Worm (Caenorhabditis elegans) whole organism, L2 larva: ENCODE measurements around the gene stdh-1.

Experiments used
- C34F6.9 ChIP-seq: fragments of 150-350 bp; optimal IDR thresholded peaks from 2 replicates; lab custom pipeline; 2014; ENCODE audit warnings: missing biosample characterization, missing genetic modification characterization
- F13H6.1 ChIP-seq: sonication (generic microtip); optimal IDR thresholded peaks from 2 replicates; lab custom pipeline; 2016; ENCODE audit warnings: missing genetic modification characterization, missing compliant biosample characterization
- ZK546.5 ChIP-seq: sonication (generic microtip); optimal IDR thresholded peaks from 2 replicates; lab custom pipeline; 2017; ENCODE audit warnings: missing biosample characterization, missing genetic modification characterization
- aly-2 ChIP-seq: fragments of 150-350 bp; optimal IDR thresholded peaks from 2 replicates; lab custom pipeline; 2014; ENCODE audit warnings: missing biosample characterization, missing genetic modification characterization
- ama-1 ChIP-seq: fragments of 150-350 bp; optimal IDR thresholded peaks from 2 replicates; lab custom pipeline; 2018; ENCODE audit warnings: inconsistent platforms
- blmp-1 ChIP-seq: sonication (generic microtip); optimal IDR thresholded peaks from 2 replicates; lab custom pipeline; 2017; ENCODE audit warnings: missing genetic modification characterization, mild to moderate bottlenecking, missing compliant biosample characterization, antibody characterized with exemption, moderate library complexity; ENCODE audit not compliant: insufficient read depth
- ceh-16 ChIP-seq: fragments of 150-350 bp; optimal IDR thresholded peaks from 2 replicates; lab custom pipeline; 2014; ENCODE audit warnings: missing biosample characterization, missing genetic modification characterization
- ceh-82 ChIP-seq: fragments of 150-350 bp; optimal IDR thresholded peaks from 2 replicates; lab custom pipeline; 2014; ENCODE audit warnings: missing biosample characterization, missing genetic modification characterization
- crh-2 ChIP-seq: sonication (generic microtip); optimal IDR thresholded peaks from 2 replicates; lab custom pipeline; 2017; ENCODE audit warnings: missing biosample characterization, missing genetic modification characterization
- dmd-4 ChIP-seq: sonication (generic microtip); optimal IDR thresholded peaks from 2 replicates; lab custom pipeline; 2017; ENCODE audit warnings: missing biosample characterization, missing genetic modification characterization
- egl-27 ChIP-seq: sonication (generic microtip); optimal IDR thresholded peaks from 3 replicates; lab custom pipeline; 2017; ENCODE audit warnings: missing biosample characterization, missing genetic modification reagents, missing genetic modification characterization
- elt-1 ChIP-seq: fragments of 150-350 bp; optimal IDR thresholded peaks from 2 replicates; lab custom pipeline; 2014; ENCODE audit warnings: missing biosample characterization, missing genetic modification characterization
- elt-3 ChIP-seq: sonication (generic microtip); optimal IDR thresholded peaks from 2 replicates; lab custom pipeline; 2017; ENCODE audit warnings: missing biosample characterization, missing genetic modification characterization
- fos-1 ChIP-seq: fragments of 150-350 bp; optimal IDR thresholded peaks from 2 replicates; lab custom pipeline; 2014; ENCODE audit warnings: missing biosample characterization, missing genetic modification characterization
- gmeb-1 ChIP-seq: fragments of 150-350 bp; optimal IDR thresholded peaks from 2 replicates; lab custom pipeline; 2014; ENCODE audit warnings: missing biosample characterization, missing genetic modification characterization
- lin-11 ChIP-seq: fragments of 150-350 bp; sonication (generic microtip); optimal IDR thresholded peaks from 2 replicates; lab custom pipeline; 2014; ENCODE audit warnings: missing biosample characterization, missing genetic modification characterization, inconsistent platforms, mixed read lengths
- lin-13 ChIP-seq: fragments of 150-350 bp; optimal IDR thresholded peaks from 2 replicates; lab custom pipeline; 2014; ENCODE audit warnings: missing biosample characterization, missing genetic modification reagents, missing genetic modification characterization
- lsy-2 ChIP-seq, 2 experiments: fragments of 150-350 bp in 1 of 2; sonication (generic microtip) in 1 of 2; optimal IDR thresholded peaks; 2 replicates each; lab custom pipeline; 2014 to 2017; ENCODE audit warnings: missing biosample characterization in 2 of 2, missing genetic modification characterization in 2 of 2
- mab-5 ChIP-seq: fragments of 150-350 bp; optimal IDR thresholded peaks from 2 replicates; lab custom pipeline; 2014; ENCODE audit warnings: missing biosample characterization, missing genetic modification characterization
- mdl-1 ChIP-seq, 2 experiments: fragments of 150-350 bp in 1 of 2; sonication (generic microtip) in 1 of 2; optimal IDR thresholded peaks; 2 replicates each; lab custom pipeline; 2017; ENCODE audit warnings: missing biosample characterization in 2 of 2, missing genetic modification characterization in 2 of 2
- nhr-10 ChIP-seq: sonication (generic microtip); optimal IDR thresholded peaks from 2 replicates; lab custom pipeline; 2017; ENCODE audit warnings: missing biosample characterization, missing genetic modification characterization
- nhr-11 ChIP-seq: fragments of 150-350 bp; optimal IDR thresholded peaks from 2 replicates; lab custom pipeline; 2014; ENCODE audit warnings: missing biosample characterization, missing genetic modification characterization
- nhr-12 ChIP-seq: fragments of 150-350 bp; optimal IDR thresholded peaks from 2 replicates; lab custom pipeline; 2014; ENCODE audit warnings: missing biosample characterization, missing genetic modification characterization
- nhr-129 ChIP-seq: fragments of 150-350 bp; optimal IDR thresholded peaks from 2 replicates; lab custom pipeline; 2014; ENCODE audit warnings: missing biosample characterization, missing genetic modification characterization
- nhr-21 ChIP-seq: fragments of 150-350 bp; optimal IDR thresholded peaks from 2 replicates; lab custom pipeline; 2014; ENCODE audit warnings: missing biosample characterization, missing genetic modification characterization
- nhr-25 ChIP-seq: fragments of 150-350 bp; sonication (generic microtip); optimal IDR thresholded peaks from 3 replicates; lab custom pipeline; 2014; ENCODE audit warnings: missing biosample characterization, missing genetic modification characterization
- nhr-77 ChIP-seq: fragments of 150-350 bp; optimal IDR thresholded peaks from 2 replicates; lab custom pipeline; 2014; ENCODE audit warnings: missing biosample characterization, missing genetic modification characterization
- peb-1 ChIP-seq: fragments of 150-350 bp; optimal IDR thresholded peaks from 2 replicates; lab custom pipeline; 2014; ENCODE audit warnings: missing biosample characterization, missing genetic modification characterization
- sem-4 ChIP-seq: fragments of 150-350 bp; optimal IDR thresholded peaks from 2 replicates; lab custom pipeline; 2014; ENCODE audit warnings: missing biosample characterization, missing genetic modification reagents, missing genetic modification characterization
- skn-1 ChIP-seq: sonication (generic microtip); optimal IDR thresholded peaks from 2 replicates; lab custom pipeline; 2017; ENCODE audit warnings: missing biosample characterization, missing genetic modification characterization
- sma-3 ChIP-seq: sonication (generic microtip); optimal IDR thresholded peaks from 2 replicates; lab custom pipeline; 2016; ENCODE audit warnings: missing genetic modification reagents, missing genetic modification characterization, missing compliant biosample characterization
- sma-9 ChIP-seq, 2 experiments: fragments of 150-350 bp in 1 of 2; sonication (generic microtip) in 1 of 2; optimal IDR thresholded peaks; 2 replicates each; lab custom pipeline; 2014 to 2016; ENCODE audit warnings: missing genetic modification characterization in 2 of 2, mild to moderate bottlenecking in 1 of 2, missing biosample characterization in 1 of 2, missing compliant biosample characterization in 1 of 2, missing genetic modification reagents in 1 of 2, moderate library complexity in 1 of 2
- snpc-4 ChIP-seq: fragments of 150-350 bp; optimal IDR thresholded peaks from 2 replicates; lab custom pipeline; 2014; ENCODE audit warnings: missing biosample characterization, missing genetic modification characterization
- unc-39 ChIP-seq: fragments of 150-350 bp; optimal IDR thresholded peaks from 2 replicates; lab custom pipeline; 2014; ENCODE audit warnings: missing biosample characterization, missing genetic modification characterization
- unc-55 ChIP-seq: fragments of 150-350 bp; sonication (generic microtip); optimal IDR thresholded peaks from 3 replicates; lab custom pipeline; 2014; ENCODE audit warnings: missing biosample characterization, missing genetic modification reagents, missing genetic modification characterization
- zag-1 ChIP-seq: fragments of 150-350 bp; optimal IDR thresholded peaks from 2 replicates; lab custom pipeline; 2014; ENCODE audit warnings: missing biosample characterization, missing genetic modification characterization
- ztf-1 ChIP-seq: fragments of 200-800 bp; sonication (Bioruptor generic); conservative IDR thresholded peaks from 2 replicates; pipeline ENCODE4 v1.3.6; 2022; ENCODE audit warnings: missing genetic modification characterization, missing compliant biosample characterization
- ztf-11 ChIP-seq: sonication (generic microtip); optimal IDR thresholded peaks from 2 replicates; lab custom pipeline; 2017; ENCODE audit warnings: missing biosample characterization, missing genetic modification characterization
- ztf-4 ChIP-seq: fragments of 150-350 bp; optimal IDR thresholded peaks from 2 replicates; lab custom pipeline; 2014; ENCODE audit warnings: missing biosample characterization, missing genetic modification characterization

Gene stdh-1

ce11 chrV:13908916-13909176 lies 2.6 kb downstream of the stdh-1 start, which contains the start of gene C06B3.6:
TSS of gene C06B3.6 (minus strand) at chrV:13908967.
- no peak for TF ChIP-seq dmd-4 (tag; lab: Kevin White, UChicago)
- TF ChIP-seq peb-1 (tag; lab: Kevin White, UChicago): no peak
- TF ChIP-seq ztf-4 (tag; lab: Kevin White, UChicago): no peak
- TF ChIP-seq mdl-1 (tag; optimal IDR thresholded peaks at IDR 0.05; lab: Kevin White, UChicago): no peak
- TF ChIP-seq C34F6.9 (tag; lab: Kevin White, UChicago): no peak

ce11 chrV:13909400-13909799 lies 3.1 kb downstream of the stdh-1 start, which contains the start of gene C06B3.7:
TSS of gene C06B3.7 (plus strand) at chrV:13909686.
- TF ChIP-seq nhr-77 (tag; lab: Kevin White, UChicago) (no peak), nhr-10 (no peak), skn-1 (tag; lab: Kevin White, UChicago) (peak; percentile 21), lsy-2 (tag; optimal IDR thresholded peaks at IDR 0.05; lab: Kevin White, UChicago) (peak; percentile 15 to 89), nhr-129 (tag; lab: Kevin White, UChicago) (peak; percentile 99), elt-1 (tag; lab: Kevin White, UChicago) (no peak), snpc-4 (peak; percentile 46), ZK546.5 (tag; lab: Kevin White, UChicago) (no peak), ceh-82 (tag; lab: Kevin White, UChicago) (no peak), nhr-21 (tag; lab: Kevin White, UChicago) (peak; percentile 93), crh-2 (tag; lab: Kevin White, UChicago) (peak; percentile 95), ztf-4 (tag; lab: Kevin White, UChicago) (peak; percentile 75), ama-1 (peak; percentile 75), gmeb-1 (peak; percentile 61), ceh-16 (tag; lab: Kevin White, UChicago) (no peak), elt-3 (tag; lab: Kevin White, UChicago) (no peak), sem-4 (tag; lab: Kevin White, UChicago) (peak; percentile 85), fos-1 (tag; lab: Kevin White, UChicago) (peak; percentile 77), lin-11 (tag; lab: Kevin White, UChicago) (no peak), lin-13 (GFP tag; lab: Kevin White, UChicago) (peak; percentile 47), sma-3 (GFP tag; lab: Kevin White, UChicago) (peak; percentile 88), unc-55 (GFP tag; lab: Kevin White, UChicago) (peak; percentile 73), unc-39 (no peak), nhr-12 (tag; lab: Kevin White, UChicago) (no peak), nhr-11 (tag; lab: Kevin White, UChicago) (no peak), C34F6.9 (tag; lab: Kevin White, UChicago) (peak; percentile 91), peb-1 (tag; lab: Kevin White, UChicago) (no peak), egl-27 (tag; lab: Kevin White, UChicago) (peak; percentile 45), sma-9 (GFP tag; optimal IDR thresholded peaks at IDR 0.05; lab: Kevin White, UChicago) (peak; percentile 96), sma-9 (tag; optimal IDR thresholded peaks at IDR 0.05; lab: Kevin White, UChicago) (no peak), aly-2 (tag; lab: Kevin White, UChicago) (no peak), zag-1 (tag; lab: Kevin White, UChicago) (no peak), F13H6.1 (peak; percentile 65), nhr-25 (tag; lab: Kevin White, UChicago) (peak; percentile 93), blmp-1 (tag; lab: Kevin White, UChicago) (peak; percentile 55), ztf-11 (tag; lab: Kevin White, UChicago) (no peak), mab-5 (tag; lab: Kevin White, UChicago) (peak; percentile 24), mdl-1 (tag; optimal IDR thresholded peaks at IDR 0.05; lab: Kevin White, UChicago) (peak in 1 of 2 experiments; percentile 74)

ce11 chrV:13915390-13915789 lies 9.1 kb downstream of the stdh-1 start, which contains the start of gene gcy-32:
TSS of gene gcy-32 (minus strand) at chrV:13915490.
- TF ChIP-seq ztf-1 (GFP tag; lab: Robert Waterston, UW) (no peak), zag-1 (tag; lab: Kevin White, UChicago) (no peak), nhr-11 (tag; lab: Kevin White, UChicago) (no peak)
